Fruit fly (Drosophila melanogaster) whole organism: ENCODE results near the gene PK1-R.

ENCODE experiments used
- CG8478 ChIP-seq: fragments of >200 bp; optimal IDR thresholded peaks from 2 replicates; lab custom pipeline; 2018; ENCODE audit warnings: inconsistent platforms
- Dll ChIP-seq: fragments of >200 bp; optimal IDR thresholded peaks from 2 replicates; lab custom pipeline; 2017
- EcR ChIP-seq, 2 experiments: fragments of >200 bp; optimal IDR thresholded peaks; 2 replicates each; lab custom pipeline; 2017; ENCODE audit warnings: missing biosample characterization in 2 of 2, missing genetic modification characterization in 2 of 2, missing genetic modification reagents in 2 of 2
- pan ChIP-seq: fragments of >200 bp; optimal IDR thresholded peaks from 2 replicates; lab custom pipeline; 2017
- psq ChIP-seq: fragments of >200 bp; optimal IDR thresholded peaks from 2 replicates; lab custom pipeline; 2017
- usp ChIP-seq: fragments of >200 bp; optimal IDR thresholded peaks from 2 replicates; lab custom pipeline; 2017; ENCODE audit warnings: missing biosample characterization, missing genetic modification characterization, mixed read lengths

DNA sequence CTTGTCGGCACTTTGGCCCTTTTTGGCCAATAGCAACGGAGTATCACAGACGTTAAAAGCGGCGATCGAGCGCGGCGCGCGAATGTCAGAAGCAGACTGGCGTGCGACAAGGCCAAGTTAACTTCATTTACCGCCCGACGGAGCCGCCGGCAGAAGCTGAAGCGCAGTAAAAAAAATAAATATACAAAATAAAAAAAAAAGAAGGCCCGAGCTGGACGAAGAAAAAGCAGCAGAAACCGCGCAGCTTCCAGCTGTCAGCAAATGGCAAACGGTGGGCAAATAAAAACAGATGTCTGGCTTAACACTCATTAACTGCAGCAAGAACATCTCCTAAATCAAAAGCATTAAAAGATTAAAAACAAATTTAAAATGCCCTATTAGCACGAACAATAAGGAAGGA lies 29.1 kb upstream of the PK1-R start, which contains the start of gene CG14356:
- TF ChIP-seq usp (GFP tag; lab: Kevin White, UChicago): no peak
- TF ChIP-seq psq (lab: Kevin White, UChicago): no peak
- no peak for TF ChIP-seq pan (lab: Kevin White, UChicago)
- no peak for TF ChIP-seq EcR (GFP tag; optimal IDR thresholded peaks at IDR 0.05; lab: Kevin White, UChicago)
- no peak for TF ChIP-seq CG8478
- TF ChIP-seq Dll (lab: Kevin White, UChicago): no peak
